Worm (Caenorhabditis elegans): ENCODE results near the gene F40H3.1.

ce11 chrII:6230116-6230515 is 50.5 kb downstream of the F40H3.1 start:
- no peak for TF ChIP-seq ceh-45 (GFP tag; IDR thresholded peaks at IDR 0.05)
- no peak for TF ChIP-seq nhr-11 (tag; optimal IDR thresholded peaks at IDR 0.05)
- TF ChIP-seq fkh-10 (GFP tag; optimal IDR thresholded peaks at IDR 0.05), result no peak
- no peak for TF ChIP-seq gmeb-2 (tag; optimal IDR thresholded peaks at IDR 0.05)
- TF ChIP-seq tbx-2 (tag; optimal IDR thresholded peaks at IDR 0.05), result no peak
- TF ChIP-seq ceh-48 (tag; optimal IDR thresholded peaks at IDR 0.05), result no peak
- no peak for TF ChIP-seq rnt-1 (tag; optimal IDR thresholded peaks at IDR 0.05)

Data from whole organism, late embryonic.